Worm (Caenorhabditis elegans) whole organism, midembryonic: ENCODE data around the gene Y113G7B.11.

Source experiments
- T22C8.4 ChIP-seq: fragments of 200-800 bp; sonication (Bioruptor generic); IDR thresholded peaks from 2 replicates; pipeline ENCODE4 v1.3.6; 2022; ENCODE audit warnings: missing genetic modification characterization, missing compliant biosample characterization
- klf-2 ChIP-seq: fragments of 200-800 bp; sonication (Bioruptor generic); conservative IDR thresholded peaks from 2 replicates; pipeline ENCODE4 v1.3.6; 2022; ENCODE audit warnings: missing genetic modification reagents, missing genetic modification characterization, missing compliant biosample characterization
- med-1 ChIP-seq: sonication (generic microtip); optimal IDR thresholded peaks from 2 replicates; lab custom pipeline; 2017; ENCODE audit warnings: missing genetic modification characterization, mild to moderate bottlenecking, missing compliant biosample characterization, antibody characterized with exemption, missing genetic modification reagents; ENCODE audit not compliant: insufficient read depth
- ref-1 ChIP-seq: fragments of 200-800 bp; sonication (Bioruptor generic); conservative IDR thresholded peaks from 2 replicates; pipeline ENCODE4 v1.3.6; 2022; ENCODE audit warnings: missing genetic modification reagents, missing genetic modification characterization, missing compliant biosample characterization
- tab-1 ChIP-seq: fragments of 200-800 bp; sonication (Bioruptor generic); IDR thresholded peaks from 2 replicates; pipeline ENCODE4 v1.3.6; 2022; ENCODE audit warnings: missing genetic modification characterization, missing compliant biosample characterization
- ztf-29 ChIP-seq: fragments of 200-800 bp; sonication (Bioruptor generic); IDR thresholded peaks from 2 replicates; pipeline ENCODE4 v1.3.6; 2022; ENCODE audit warnings: missing genetic modification reagents, missing genetic modification characterization, missing compliant biosample characterization

ce11 chrV:20206086-20206485 lies 9.0 kb downstream of the Y113G7B.11 start, which contains the start of the genes fbxb-59 and srbc-34:
- TF ChIP-seq ztf-29 (GFP tag; lab: Robert Waterston, UW) (no peak), ref-1 (GFP tag; lab: Robert Waterston, UW) (no peak), med-1 (GFP tag; lab: Kevin White, UChicago) (no peak), tab-1 (GFP tag; lab: Robert Waterston, UW) (no peak), klf-2 (GFP tag; lab: Robert Waterston, UW) (no peak), T22C8.4 (GFP tag; lab: Robert Waterston, UW) (no peak)
